Fruit fly (Drosophila melanogaster): Measurements from ENCODE around the gene CG33310.

The CG33310 gene

dm6 chr2L:15061368-15061767, 34.7 kb downstream of the CG33310 start, which contains the start of the genes solo and vas (continued):
- TF ChIP-seq CG12769 (tag; optimal IDR thresholded peaks at IDR 0.05) (peak; percentile 51), CG8281 (tag; optimal IDR thresholded peaks at IDR 0.05) (no peak), Hr78 (GFP tag; optimal IDR thresholded peaks at IDR 0.05) (peak in 1 of 2 experiments; percentile 22), CG9727 (GFP tag; optimal IDR thresholded peaks at IDR 0.05) (peak; percentile 42), CG6689 (GFP tag; IDR thresholded peaks at IDR 0.05) (peak; percentile 49), Chrac-16 (GFP tag; optimal IDR thresholded peaks at IDR 0.05) (peak; percentile 50), CG4707 (GFP tag; optimal IDR thresholded peaks at IDR 0.05) (peak; percentile 27), Sox102F (GFP tag; optimal IDR thresholded peaks at IDR 0.05) (peak; percentile 63), CG18011 (GFP tag; optimal IDR thresholded peaks at IDR 0.05) (no peak), CG17568 (GFP tag; optimal IDR thresholded peaks at IDR 0.05) (peak; percentile 7), dmrt99B (tag; optimal IDR thresholded peaks at IDR 0.05) (peak; percentile 52), Mes4 (GFP tag; optimal IDR thresholded peaks at IDR 0.05) (no peak), trem (tag; optimal IDR thresholded peaks at IDR 0.05) (peak; percentile 56), Rfx (GFP tag; IDR thresholded peaks at IDR 0.05) (peak; percentile 60; the same call in 1 of the 2 replicates), CG17361 (GFP tag; IDR thresholded peaks at IDR 0.05) (peak; percentile 49), CG7357 (GFP tag; IDR thresholded peaks at IDR 0.05) (peak; percentile 93), fd96Cb (tag; optimal IDR thresholded peaks at IDR 0.05) (peak; percentile 39), Oli (tag; optimal IDR thresholded peaks at IDR 0.05) (peak; percentile 50), PHDP (tag; optimal IDR thresholded peaks at IDR 0.05) (peak; percentile 50), CG16813 (GFP tag; IDR thresholded peaks at IDR 0.05; ENCODE audit: partially characterized antibody) (0 out of 3 replicates have a peak, but pooled peaks have one; percentile 29), CG8359 (GFP tag; optimal IDR thresholded peaks at IDR 0.05; ENCODE audit: borderline replicate concordance) (no peak), NfI (GFP tag; optimal IDR thresholded peaks at IDR 0.05) (peak; percentile 41), CG32532 (GFP tag; IDR thresholded peaks at IDR 0.05) (peak; percentile 67; the same call in 1 of the 2 replicates), sd (tag; optimal IDR thresholded peaks at IDR 0.05) (peak; percentile 37), CG30020 (tag; optimal IDR thresholded peaks at IDR 0.05) (peak; percentile 97), CG31365 (tag; optimal IDR thresholded peaks at IDR 0.05) (no peak), Dll (GFP tag; IDR thresholded peaks at IDR 0.05; ENCODE audit: partially characterized antibody) (peak; percentile 45; the same call in 2 of the 4 replicates), Nf-YC (tag; optimal IDR thresholded peaks at IDR 0.05) (peak; percentile 30), lab (GFP tag; optimal IDR thresholded peaks at IDR 0.05) (peak; percentile 40), CG4328 (GFP tag; optimal IDR thresholded peaks at IDR 0.05) (peak; percentile 14), CG8290 (GFP tag; optimal IDR thresholded peaks at IDR 0.05) (peak; percentile 75), CG8290 (tag; optimal IDR thresholded peaks at IDR 0.05) (peak; percentile 29 to 84), CG4730 (GFP tag; IDR thresholded peaks at IDR 0.05) (0 out of 2 replicates have a peak, but pooled peaks have one; percentile 12), CG7928 (GFP tag; optimal IDR thresholded peaks at IDR 0.05) (no peak), pan (optimal IDR thresholded peaks at IDR 0.05) (no peak), pan (GFP tag; optimal IDR thresholded peaks at IDR 0.05 in 1 of 2, IDR thresholded peaks at IDR 0.05 in 1 of 2) (peak in 1 of 2 experiments; percentile 51), Bgb (GFP tag; IDR thresholded peaks at IDR 0.05; ENCODE audit: partially characterized antibody) (peak; percentile 24; the same call in 1 of the 2 replicates), HHEX (GFP tag; optimal IDR thresholded peaks at IDR 0.05) (no peak), CG12155 (GFP tag; optimal IDR thresholded peaks at IDR 0.05) (peak; percentile 18), CG2129 (GFP tag; IDR thresholded peaks at IDR 0.05; ENCODE audit: partially characterized antibody) (no peak), scrt (GFP tag; optimal IDR thresholded peaks at IDR 0.05) (peak; percentile 19), zen2 (GFP tag; IDR thresholded peaks at IDR 0.05; ENCODE audit: partially characterized antibody) (no peak), Poxn (GFP tag; IDR thresholded peaks at IDR 0.05) (no peak), CG2116 (GFP tag; optimal IDR thresholded peaks at IDR 0.05) (peak; percentile 47), CG2712 (tag; optimal IDR thresholded peaks at IDR 0.05) (peak; percentile 80), Lpt (GFP tag; optimal IDR thresholded peaks at IDR 0.05) (no peak), Stat92E (GFP tag; optimal IDR thresholded peaks at IDR 0.05) (peak in 1 of 3 experiments; percentile 87), CG10431 (GFP tag; optimal IDR thresholded peaks at IDR 0.05) (peak; percentile 19), YL-1 (GFP tag; optimal IDR thresholded peaks at IDR 0.05) (peak; percentile 32)
